Fruit fly (Drosophila melanogaster): ENCODE data around the gene CG11267.
A peak's percentile ranks its signal among the peaks of the same experiment; 100 is the strongest.

CG11267 gene

DNA sequence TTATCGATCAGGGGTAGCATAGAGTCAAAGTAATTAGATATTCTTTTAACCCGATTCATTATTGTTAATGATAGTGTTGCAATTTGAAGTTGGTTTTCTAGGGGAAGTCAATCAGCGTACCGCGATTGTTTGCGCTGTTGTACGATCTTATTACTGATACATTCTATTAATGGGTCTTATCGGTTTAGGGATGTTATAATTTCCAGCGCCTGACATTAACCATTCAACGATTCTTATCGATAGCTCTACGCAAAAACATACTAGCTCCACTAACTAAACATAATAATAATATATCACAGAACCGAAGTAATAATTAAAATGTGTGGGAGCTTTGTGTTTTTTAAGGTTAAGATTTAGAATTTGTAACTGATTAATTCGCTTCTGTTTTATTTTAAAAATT lies 4.3 kb upstream of the CG11267 start, which contains the start of gene Cul6:
Gene Cul6, minus strand, starts transcription at position 175 of the 400 bp plus-strand sequence.
- TF ChIP-seq Jra (GFP tag; optimal IDR thresholded peaks at IDR 0.05) (no peak), Dfd (GFP tag; optimal IDR thresholded peaks at IDR 0.05) (no peak), HLH106 (tag; optimal IDR thresholded peaks at IDR 0.05) (no peak), br (GFP tag; optimal IDR thresholded peaks at IDR 0.05) (no peak), GATAd (GFP tag; optimal IDR thresholded peaks at IDR 0.05) (no peak), Mio (GFP tag; optimal IDR thresholded peaks at IDR 0.05) (no peak), rgr (GFP tag; optimal IDR thresholded peaks at IDR 0.05) (peak; percentile 1), Dif (GFP tag; optimal IDR thresholded peaks at IDR 0.05; ENCODE audit: partially characterized antibody) (no peak), Myc (optimal IDR thresholded peaks at IDR 0.05) (no peak), dsf (GFP tag; optimal IDR thresholded peaks at IDR 0.05; ENCODE audit: borderline replicate concordance) (no peak), OdsH (GFP tag; optimal IDR thresholded peaks at IDR 0.05) (no peak), sv (GFP tag; optimal IDR thresholded peaks at IDR 0.05) (no peak), ey (GFP tag; optimal IDR thresholded peaks at IDR 0.05) (no peak), woc (GFP tag; optimal IDR thresholded peaks at IDR 0.05) (no peak), Abd-B (GFP tag; optimal IDR thresholded peaks at IDR 0.05) (no peak), Hr83 (GFP tag; optimal IDR thresholded peaks at IDR 0.05; ENCODE audit: poor library complexity, severe bottlenecking) (no peak), sage (GFP tag; optimal IDR thresholded peaks at IDR 0.05) (no peak), CrebA (GFP tag; optimal IDR thresholded peaks at IDR 0.05; ENCODE audit: borderline replicate concordance) (no peak), Rel (GFP tag; optimal IDR thresholded peaks at IDR 0.05) (no peak), Rel (tag; optimal IDR thresholded peaks at IDR 0.05) (peak; percentile 87), lola (GFP tag; optimal IDR thresholded peaks at IDR 0.05) (no peak), psq (GFP tag; optimal IDR thresholded peaks at IDR 0.05) (no peak), Hr78 (GFP tag; optimal IDR thresholded peaks at IDR 0.05) (no peak), N (GFP tag; optimal IDR thresholded peaks at IDR 0.05) (no peak), dmrt93B (GFP tag; optimal IDR thresholded peaks at IDR 0.05) (no peak), fru (GFP tag; optimal IDR thresholded peaks at IDR 0.05) (peak; percentile 5), usp (GFP tag; optimal IDR thresholded peaks at IDR 0.05) (no peak), pan (optimal IDR thresholded peaks at IDR 0.05) (no peak), h (GFP tag; optimal IDR thresholded peaks at IDR 0.05) (no peak), Hnf4 (GFP tag; optimal IDR thresholded peaks at IDR 0.05) (peak; percentile 18), CG9705 (GFP tag; optimal IDR thresholded peaks at IDR 0.05) (no peak), Vsx2 (GFP tag; optimal IDR thresholded peaks at IDR 0.05; ENCODE audit: partially characterized antibody) (no peak), jim (GFP tag; optimal IDR thresholded peaks at IDR 0.05) (no peak), Sp1 (GFP tag; optimal IDR thresholded peaks at IDR 0.05) (no peak), brk (GFP tag; optimal IDR thresholded peaks at IDR 0.05) (peak; percentile 6), foxo (GFP tag; optimal IDR thresholded peaks at IDR 0.05) (peak in 1 of 2 experiments; percentile 26), tai (GFP tag; optimal IDR thresholded peaks at IDR 0.05) (peak; percentile 53), CG32264 (GFP tag; optimal IDR thresholded peaks at IDR 0.05) (no peak), dl (GFP tag; optimal IDR thresholded peaks at IDR 0.05; ENCODE audit: insufficient read depth in 1 of 2, partially characterized antibody in 2 of 2) (no peak)

dm6 chr3L:13014693-13015092 lies 1.2 kb upstream of the CG11267 start:
- no peak for TF ChIP-seq CrebA (GFP tag; optimal IDR thresholded peaks at IDR 0.05; ENCODE audit: borderline replicate concordance)
- no peak for TF ChIP-seq Rel (GFP tag; optimal IDR thresholded peaks at IDR 0.05)
- peak; percentile 90 for TF ChIP-seq Rel (tag; optimal IDR thresholded peaks at IDR 0.05)

DNA sequence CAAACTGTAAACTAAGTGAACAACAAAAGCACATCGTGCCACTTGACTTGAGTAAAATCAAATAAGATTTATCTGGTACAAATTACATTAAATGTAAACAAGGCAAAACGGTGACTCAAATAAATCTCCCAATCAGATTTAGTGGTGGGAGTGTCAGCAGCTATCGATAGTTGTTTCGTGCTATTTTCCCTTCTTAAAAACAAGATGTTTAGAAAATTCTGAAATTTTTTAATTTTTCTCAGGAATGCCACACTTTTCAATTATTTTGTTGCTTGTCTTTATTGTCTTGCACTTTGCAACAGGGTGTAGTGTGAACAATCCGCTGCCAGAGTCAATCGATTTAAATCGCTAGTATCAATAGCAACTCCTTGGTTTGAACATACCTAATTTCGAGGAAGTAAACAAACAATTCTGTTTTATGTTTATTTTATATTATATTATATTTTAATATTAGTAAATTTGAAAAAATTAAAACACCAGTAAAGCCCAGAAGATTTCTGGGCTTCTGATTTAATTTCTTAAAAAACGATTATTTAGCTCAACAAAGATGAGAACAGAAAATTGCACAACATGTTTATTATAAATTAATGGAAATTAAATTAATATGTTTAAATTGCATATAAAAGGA lies 541 bp upstream of the CG11267 start, which contains the start of gene MICAL-like:
Gene MICAL-like, minus strand, starts transcription at position 138 of the 628 bp plus-strand sequence.
- TF ChIP-seq tai (GFP tag; optimal IDR thresholded peaks at IDR 0.05) (peak; percentile 74), CG32264 (GFP tag; optimal IDR thresholded peaks at IDR 0.05) (no peak), psq (GFP tag; optimal IDR thresholded peaks at IDR 0.05) (peak; percentile 33), ey (GFP tag; optimal IDR thresholded peaks at IDR 0.05) (peak; percentile 8), Hnf4 (GFP tag; optimal IDR thresholded peaks at IDR 0.05) (peak; percentile 61), HLH106 (tag; optimal IDR thresholded peaks at IDR 0.05) (peak; percentile 27), fru (GFP tag; optimal IDR thresholded peaks at IDR 0.05) (no peak), Jra (GFP tag; optimal IDR thresholded peaks at IDR 0.05) (peak; percentile 75), Hr83 (GFP tag; optimal IDR thresholded peaks at IDR 0.05; ENCODE audit: poor library complexity, severe bottlenecking) (peak; percentile 35), rgr (GFP tag; optimal IDR thresholded peaks at IDR 0.05) (peak; percentile 56), brk (GFP tag; optimal IDR thresholded peaks at IDR 0.05) (peak; percentile 59), N (GFP tag; optimal IDR thresholded peaks at IDR 0.05) (no peak), Vsx2 (GFP tag; optimal IDR thresholded peaks at IDR 0.05; ENCODE audit: partially characterized antibody) (no peak), GATAd (GFP tag; optimal IDR thresholded peaks at IDR 0.05) (peak; percentile 8), woc (GFP tag; optimal IDR thresholded peaks at IDR 0.05) (peak; percentile 19)
